Fruit fly (Drosophila melanogaster): ENCODE measurements around the gene CG14610.

Gene CG14610

dm6 chr3R:7129280-7130069 lies 14.6 kb downstream of the CG14610 start, which contains the start of gene CG31248 (continued):
- peak; percentile 95 for TF ChIP-seq cwo (GFP tag; optimal IDR thresholded peaks at IDR 0.05)
- TF ChIP-seq CG7963 (GFP tag; IDR thresholded peaks at IDR 0.05; ENCODE audit: partially characterized antibody): peak; percentile 63; the same call in 2 of the 3 replicates
- TF ChIP-seq CG3281 (GFP tag; optimal IDR thresholded peaks at IDR 0.05): peak; percentile 21
- no peak for TF ChIP-seq D (optimal IDR thresholded peaks at IDR 0.05)
- TF ChIP-seq D (GFP tag; optimal IDR thresholded peaks at IDR 0.05): no peak
- peak; percentile 80 for TF ChIP-seq tna (GFP tag; IDR thresholded peaks at IDR 0.05; ENCODE audit: partially characterized antibody)
- peak; percentile 78 for TF ChIP-seq amos (GFP tag; IDR thresholded peaks at IDR 0.05; ENCODE audit: partially characterized antibody)
- no peak for TF ChIP-seq Mes4 (GFP tag; optimal IDR thresholded peaks at IDR 0.05)
- peak; percentile 17 for TF ChIP-seq CG12659 (GFP tag; optimal IDR thresholded peaks at IDR 0.05)
- TF ChIP-seq CG13775 (GFP tag; optimal IDR thresholded peaks at IDR 0.05): no peak
- TF ChIP-seq hbn (GFP tag; IDR thresholded peaks at IDR 0.05; ENCODE audit: partially characterized antibody): peak; percentile 30; the same call in 1 of the 2 replicates
- peak; percentile 13; the same call in 1 of the 2 replicates for TF ChIP-seq MBD-R2 (GFP tag; IDR thresholded peaks at IDR 0.05)
- TF ChIP-seq Side (GFP tag; optimal IDR thresholded peaks at IDR 0.05): peak; percentile 35
- 0 out of 2 replicates have a peak, but pooled peaks have one; percentile 18 for TF ChIP-seq E2f2 (GFP tag; IDR thresholded peaks at IDR 0.05)
- TF ChIP-seq mirr (GFP tag; optimal IDR thresholded peaks at IDR 0.05): peak; percentile 28
- TF ChIP-seq CG14860 (GFP tag; IDR thresholded peaks at IDR 0.05; ENCODE audit: partially characterized antibody): peak; percentile 80

- peak; percentile 62 for TF ChIP-seq CTCF (GFP tag; optimal IDR thresholded peaks at IDR 0.05)
- TF ChIP-seq sisA (GFP tag; IDR thresholded peaks at IDR 0.05): peak; percentile 78
- no peak for TF ChIP-seq br (optimal IDR thresholded peaks at IDR 0.05)
- peak; percentile 87 for TF ChIP-seq Dad (GFP tag; optimal IDR thresholded peaks at IDR 0.05)
- peak; percentile 88 for TF ChIP-seq CG32772 (GFP tag; IDR thresholded peaks at IDR 0.05)
- TF ChIP-seq hbn (GFP tag; IDR thresholded peaks at IDR 0.05; ENCODE audit: partially characterized antibody): no peak; the same call in 1 of the 2 replicates
- no peak for TF ChIP-seq CG1832 (GFP tag; optimal IDR thresholded peaks at IDR 0.05)
- peak; percentile 86 for TF ChIP-seq danr (GFP tag; IDR thresholded peaks at IDR 0.05)
- TF ChIP-seq sqz (GFP tag; optimal IDR thresholded peaks at IDR 0.05): peak; percentile 99
- TF ChIP-seq onecut (GFP tag; IDR thresholded peaks at IDR 0.05): peak; percentile 80
- TF ChIP-seq exex (tag; optimal IDR thresholded peaks at IDR 0.05): peak; percentile 85
- TF ChIP-seq CG9932 (GFP tag; IDR thresholded peaks at IDR 0.05): no peak; the same call in 1 of the 2 replicates
- peak; percentile 72 for TF ChIP-seq sug (tag; optimal IDR thresholded peaks at IDR 0.05)
- TF ChIP-seq mam (GFP tag; optimal IDR thresholded peaks at IDR 0.05): peak; percentile 87
- peak; percentile 76 for TF ChIP-seq ERR (GFP tag; optimal IDR thresholded peaks at IDR 0.05)
- peak; percentile 89 for TF ChIP-seq CG11696 (GFP tag; IDR thresholded peaks at IDR 0.05)
- peak; percentile 66 for TF ChIP-seq twi (tag; optimal IDR thresholded peaks at IDR 0.05)
- peak; percentile 86 for TF ChIP-seq gt (GFP tag; IDR thresholded peaks at IDR 0.05)
- peak; percentile 87 for TF ChIP-seq CG9609 (GFP tag; optimal IDR thresholded peaks at IDR 0.05)
- TF ChIP-seq dan (GFP tag; IDR thresholded peaks at IDR 0.05): no peak
- peak; percentile 76 for TF ChIP-seq peb (GFP tag; IDR thresholded peaks at IDR 0.05)
- TF ChIP-seq CG17612 (GFP tag; IDR thresholded peaks at IDR 0.05): peak; percentile 74
- peak; percentile 22 for TF ChIP-seq Usf (GFP tag; optimal IDR thresholded peaks at IDR 0.05)
- TF ChIP-seq Myb (GFP tag; optimal IDR thresholded peaks at IDR 0.05): peak; percentile 56
- peak; percentile 55 for TF ChIP-seq sd (tag; optimal IDR thresholded peaks at IDR 0.05)
- no peak for TF ChIP-seq hth (optimal IDR thresholded peaks at IDR 0.05)
- peak; percentile 88 for TF ChIP-seq Ada2b (GFP tag; IDR thresholded peaks at IDR 0.05)
- peak; percentile 76 for TF ChIP-seq Nf-YB (GFP tag; optimal IDR thresholded peaks at IDR 0.05)
- TF ChIP-seq CG7839 (tag; optimal IDR thresholded peaks at IDR 0.05): peak; percentile 88
- TF ChIP-seq gfzf (GFP tag; optimal IDR thresholded peaks at IDR 0.05): peak; percentile 60
- no peak for TF ChIP-seq nerfin-2 (GFP tag; IDR thresholded peaks at IDR 0.05; ENCODE audit: partially characterized antibody)
- peak; percentile 78 for TF ChIP-seq CG8089 (GFP tag; optimal IDR thresholded peaks at IDR 0.05)
- peak; percentile 94 for TF ChIP-seq CG17829 (tag; optimal IDR thresholded peaks at IDR 0.05)
- peak; percentile 85 for TF ChIP-seq pum (GFP tag; optimal IDR thresholded peaks at IDR 0.05)
- peak; percentile 71 for TF ChIP-seq NK7.1 (GFP tag; optimal IDR thresholded peaks at IDR 0.05)
These were observed 16.1 kb downstream of the CG14610 start, which contains the start of gene CG10068 for dm6 chr3R:7127966-7128365. CG10068 (minus strand) TSS chr3R:7128027.
